Fruit fly (Drosophila melanogaster) whole organism, embryonic: ENCODE data around the gene Nep2.

Experiments used
- Bgb ChIP-seq: fragments of 200-800 bp; sonication (Bioruptor generic); IDR thresholded peaks from 2 replicates; pipeline ENCODE4 v1.3.6; 2022; ENCODE audit warnings: missing biosample characterization, missing genetic modification characterization; ENCODE audit not compliant: partially characterized antibody
- C15 ChIP-seq: fragments of 200-800 bp; sonication (Bioruptor generic); IDR thresholded peaks from 3 replicates; pipeline ENCODE4 v1.3.6; 2022; ENCODE audit warnings: missing biosample characterization, missing genetic modification characterization
- CG10267 ChIP-seq: fragments of 200-800 bp; sonication (Bioruptor generic); optimal IDR thresholded peaks from 2 replicates; lab custom pipeline; 2018; ENCODE audit warnings: missing biosample characterization, mild to moderate bottlenecking, missing genetic modification characterization, moderate library complexity
- CG15514 ChIP-seq: fragments of 200-800 bp; sonication (Bioruptor generic); optimal IDR thresholded peaks from 3 replicates; lab custom pipeline; 2017; ENCODE audit warnings: missing biosample characterization, missing genetic modification characterization, mild to moderate bottlenecking, moderate library complexity, missing genetic modification reagents
- CG43689 ChIP-seq: fragments of 200-800 bp; sonication (Bioruptor generic); IDR thresholded peaks from 2 replicates; pipeline ENCODE4 v1.3.6; 2022; ENCODE audit warnings: missing biosample characterization, missing genetic modification characterization
- CG6683 ChIP-seq: fragments of 200-800 bp; sonication (Bioruptor generic); optimal IDR thresholded peaks from 2 replicates; lab custom pipeline; 2017; ENCODE audit warnings: missing biosample characterization, mild to moderate bottlenecking, missing genetic modification characterization, missing genetic modification reagents
- CTCF ChIP-seq: fragments of 200-800 bp; sonication (Bioruptor generic); optimal IDR thresholded peaks from 2 replicates; lab custom pipeline; 2017; ENCODE audit warnings: missing biosample characterization, mild to moderate bottlenecking, missing genetic modification characterization, moderate library complexity
- Camta ChIP-seq: fragments of 200-800 bp; sonication (Bioruptor generic); optimal IDR thresholded peaks from 2 replicates; lab custom pipeline; 2016; ENCODE audit warnings: missing biosample characterization, missing genetic modification characterization
- Dad ChIP-seq: fragments of 200-800 bp; sonication (Bioruptor generic); optimal IDR thresholded peaks from 3 replicates; lab custom pipeline; 2016; ENCODE audit warnings: missing biosample characterization, missing genetic modification characterization
- Dbx ChIP-seq: fragments of 200-800 bp; sonication (Bioruptor generic); IDR thresholded peaks from 3 replicates; pipeline ENCODE4 v1.3.6; 2022; ENCODE audit warnings: missing biosample characterization, missing genetic modification characterization
- Dip2 ChIP-seq: fragments of 200-800 bp; sonication (Bioruptor generic); IDR thresholded peaks from 2 replicates; pipeline ENCODE4 v1.3.6; 2022; ENCODE audit warnings: missing biosample characterization, missing genetic modification characterization
- Eip74EF ChIP-seq, 2 experiments: fragments of 200-800 bp in 1 of 2; fragments of >200 bp in 1 of 2; sonication (Bioruptor generic) in 1 of 2; optimal IDR thresholded peaks; 2 replicates each; lab custom pipeline; 2017 to 2019; ENCODE audit warnings: missing biosample characterization in 2 of 2, missing genetic modification characterization in 2 of 2, mild to moderate bottlenecking in 1 of 2, moderate library complexity in 1 of 2
- Med ChIP-seq: fragments of 200-800 bp; sonication (Bioruptor generic); peaks from one replicate; lab custom pipeline; 2016; ENCODE audit warnings: missing biosample characterization, missing genetic modification characterization, mild to moderate bottlenecking, inconsistent platforms, moderate library complexity
- Meics ChIP-seq: fragments of 200-800 bp; sonication (Bioruptor generic); optimal IDR thresholded peaks from 2 replicates; lab custom pipeline; 2017; ENCODE audit warnings: missing biosample characterization, mild to moderate bottlenecking, missing genetic modification characterization
- Side ChIP-seq: fragments of 200-800 bp; sonication (Bioruptor generic); optimal IDR thresholded peaks from 2 replicates; lab custom pipeline; 2016; ENCODE audit warnings: missing biosample characterization, missing genetic modification characterization
- Sox100B ChIP-seq: fragments of 200-800 bp; sonication (Bioruptor generic); optimal IDR thresholded peaks from 3 replicates; lab custom pipeline; 2018; ENCODE audit warnings: missing biosample characterization, mild to moderate bottlenecking, missing genetic modification characterization
- Taf1 ChIP-seq: fragments of 200-800 bp; sonication (Bioruptor generic); IDR thresholded peaks from 2 replicates; pipeline ENCODE4 v1.3.6; 2022; ENCODE audit warnings: missing biosample characterization, missing genetic modification characterization
- Vsx1 ChIP-seq: fragments of 200-800 bp; sonication (Bioruptor generic); optimal IDR thresholded peaks from 2 replicates; lab custom pipeline; 2017; ENCODE audit warnings: missing biosample characterization, mild to moderate bottlenecking, missing genetic modification characterization, missing genetic modification reagents
- al ChIP-seq: fragments of 200-800 bp; sonication (Bioruptor generic); IDR thresholded peaks from 2 replicates; pipeline ENCODE4 v1.3.6; 2022; ENCODE audit warnings: missing biosample characterization, missing genetic modification characterization
- aop ChIP-seq: fragments of 200-800 bp; sonication (Bioruptor generic); IDR thresholded peaks from 2 replicates; pipeline ENCODE4 v1.3.6; 2022; ENCODE audit warnings: missing biosample characterization, missing genetic modification characterization
- bab2 ChIP-seq: fragments of 200-800 bp; sonication (Bioruptor generic); optimal IDR thresholded peaks from 2 replicates; lab custom pipeline; 2016; ENCODE audit warnings: missing biosample characterization, missing genetic modification characterization
- chinmo ChIP-seq: fragments of 200-800 bp; sonication (Bioruptor generic); IDR thresholded peaks from 4 replicates; pipeline ENCODE4 v1.3.6; 2022; ENCODE audit warnings: missing biosample characterization, missing genetic modification characterization; ENCODE audit not compliant: partially characterized antibody
- esg ChIP-seq: fragments of 200-800 bp; sonication (Bioruptor generic); conservative IDR thresholded peaks from 2 replicates; pipeline ENCODE4 v1.3.6; 2022; ENCODE audit warnings: missing biosample characterization, missing genetic modification characterization
- fu2 ChIP-seq: fragments of 200-800 bp; sonication (Bioruptor generic); optimal IDR thresholded peaks from 2 replicates; lab custom pipeline; 2016; ENCODE audit warnings: missing biosample characterization, missing genetic modification characterization
- hb ChIP-seq: fragments of 200-800 bp; sonication (Bioruptor generic); IDR thresholded peaks from 3 replicates; pipeline ENCODE4 v1.3.6; 2022; ENCODE audit warnings: missing biosample characterization, missing genetic modification characterization; ENCODE audit not compliant: partially characterized antibody
- insv ChIP-seq, 2 experiments: fragments of 200-800 bp; sonication (Bioruptor generic); optimal IDR thresholded peaks; 3 replicates each; lab custom pipeline; 2016 to 2018; ENCODE audit warnings: missing biosample characterization in 2 of 2, missing genetic modification characterization in 2 of 2
- mld ChIP-seq: fragments of 200-800 bp; sonication (Bioruptor generic); IDR thresholded peaks from 3 replicates; pipeline ENCODE4 v1.3.6; 2022; ENCODE audit warnings: missing biosample characterization, missing genetic modification characterization; ENCODE audit not compliant: partially characterized antibody
- nmo ChIP-seq: fragments of 200-800 bp; sonication (Bioruptor generic); optimal IDR thresholded peaks from 2 replicates; lab custom pipeline; 2018; ENCODE audit warnings: missing biosample characterization, mild to moderate bottlenecking, missing genetic modification characterization, moderate library complexity
- nom ChIP-seq: fragments of 200-800 bp; sonication (Bioruptor generic); optimal IDR thresholded peaks from 2 replicates; lab custom pipeline; 2017; ENCODE audit warnings: missing biosample characterization, missing genetic modification characterization, mild to moderate bottlenecking, moderate library complexity, missing genetic modification reagents
- oc ChIP-seq: fragments of 200-800 bp; sonication (Bioruptor generic); optimal IDR thresholded peaks from 2 replicates; lab custom pipeline; 2018; ENCODE audit warnings: missing biosample characterization, mild to moderate bottlenecking, missing genetic modification characterization, moderate library complexity
- pum ChIP-seq: fragments of 200-800 bp; sonication (Bioruptor generic); optimal IDR thresholded peaks from 2 replicates; lab custom pipeline; 2016; ENCODE audit warnings: missing biosample characterization, missing genetic modification characterization
- scrt ChIP-seq: fragments of 200-800 bp; sonication (Bioruptor generic); optimal IDR thresholded peaks from 2 replicates; lab custom pipeline; 2018; ENCODE audit warnings: missing biosample characterization, mild to moderate bottlenecking, missing genetic modification characterization, moderate library complexity
- sd ChIP-seq: fragments of 200-800 bp; sonication (Bioruptor generic); optimal IDR thresholded peaks from 3 replicates; lab custom pipeline; 2018; ENCODE audit warnings: missing biosample characterization, mild to moderate bottlenecking, missing genetic modification characterization, moderate library complexity
- sens ChIP-seq: fragments of 200-800 bp; sonication (Bioruptor generic); peaks from one replicate; lab custom pipeline; 2016; ENCODE audit warnings: missing biosample characterization, missing genetic modification characterization
- shn ChIP-seq: fragments of 200-800 bp; sonication (Bioruptor generic); optimal IDR thresholded peaks from 3 replicates; lab custom pipeline; 2016; ENCODE audit warnings: missing biosample characterization, missing genetic modification characterization
- slbo ChIP-seq: fragments of 200-800 bp; sonication (Bioruptor generic); IDR thresholded peaks from 2 replicates; pipeline ENCODE4 v1.3.6; 2022; ENCODE audit warnings: missing biosample characterization, missing genetic modification characterization
- sna ChIP-seq: fragments of 200-800 bp; sonication (Bioruptor generic); IDR thresholded peaks from 2 replicates; pipeline ENCODE4 v1.3.6; 2022; ENCODE audit warnings: missing biosample characterization, missing genetic modification characterization; ENCODE audit not compliant: partially characterized antibody
- tll ChIP-seq, 2 experiments: fragments of 200-800 bp in 1 of 2; fragments of >200 bp in 1 of 2; sonication (Bioruptor generic) in 1 of 2; optimal IDR thresholded peaks; 2 replicates each; lab custom pipeline; 2017 to 2019; ENCODE audit warnings: missing biosample characterization in 2 of 2, missing genetic modification characterization in 2 of 2, mild to moderate bottlenecking in 1 of 2, moderate library complexity in 1 of 2
- tna ChIP-seq: fragments of 200-800 bp; sonication (Bioruptor generic); IDR thresholded peaks from 2 replicates; pipeline ENCODE4 v1.3.6; 2022; ENCODE audit warnings: missing biosample characterization, missing genetic modification characterization; ENCODE audit not compliant: partially characterized antibody

Gene Nep2

DNA sequence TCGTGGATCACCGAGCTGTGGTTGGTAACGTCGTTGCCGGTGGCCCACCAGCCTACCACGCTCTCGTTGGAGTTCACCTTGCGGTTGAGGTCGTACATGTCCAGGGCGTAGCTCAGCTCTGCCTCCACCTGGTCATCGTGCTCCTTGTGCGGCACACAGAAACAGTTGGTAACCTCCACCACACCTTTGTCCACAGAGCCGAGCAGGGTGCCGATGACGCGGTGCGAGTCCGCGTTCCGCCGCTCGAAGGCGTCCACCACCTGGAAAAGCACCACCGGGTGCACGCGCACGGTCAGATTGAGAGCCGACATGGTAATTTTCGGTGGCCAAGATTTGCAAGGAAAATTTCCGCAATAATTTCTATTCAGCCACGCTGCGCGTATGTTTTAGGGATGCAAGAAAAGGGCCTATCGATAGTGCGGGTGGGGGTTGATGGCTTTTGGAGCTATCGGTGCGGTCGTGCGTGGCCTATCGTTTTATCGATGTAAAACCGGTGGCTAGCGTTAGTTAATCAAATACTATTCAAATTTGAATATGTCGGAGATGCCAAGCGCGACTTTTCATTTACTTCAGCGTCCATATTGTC is 17.8 kb downstream of the Nep2 start, which contains the start of gene eIF3f1 (continued):
- TF ChIP-seq C15 (GFP tag; lab: Robert Waterston, UW) = no peak
- TF ChIP-seq scrt (GFP tag; lab: Kevin White, UChicago) = no peak
- no peak for TF ChIP-seq esg (GFP tag; lab: Robert Waterston, UW)
- TF ChIP-seq sd (tag; lab: Kevin White, UChicago) = no peak
- TF ChIP-seq tna = peak; percentile 99
- TF ChIP-seq insv (GFP tag; optimal IDR thresholded peaks at IDR 0.05; lab: Kevin White, UChicago) = no peak
- peak; percentile 99 for TF ChIP-seq mld (GFP tag; lab: Robert Waterston, UW)
- peak; percentile 98 for TF ChIP-seq sna
- TF ChIP-seq Camta (GFP tag; lab: Kevin White, UChicago) = peak; percentile 21
- peak; percentile 99 for TF ChIP-seq chinmo
- no peak for TF ChIP-seq Dip2 (GFP tag; lab: Robert Waterston, UW)
- peak; percentile 24 for TF ChIP-seq CG6683 (GFP tag; lab: Kevin White, UChicago)
- TF ChIP-seq fu2 (GFP tag; lab: Kevin White, UChicago) = no peak
- TF ChIP-seq Taf1 (GFP tag; lab: Robert Waterston, UW) = no peak
- no peak for TF ChIP-seq nom (GFP tag; lab: Kevin White, UChicago)
- TF ChIP-seq Side = peak; percentile 32
- no peak for TF ChIP-seq oc (tag; lab: Kevin White, UChicago)
- TF ChIP-seq CG10267 (tag; lab: Kevin White, UChicago) = peak; percentile 51
- TF ChIP-seq al (GFP tag; lab: Robert Waterston, UW) = no peak
- no peak for TF ChIP-seq tll (GFP tag; optimal IDR thresholded peaks at IDR 0.05; lab: Kevin White, UChicago)
- no peak for TF ChIP-seq aop (GFP tag; lab: Robert Waterston, UW)
- TF ChIP-seq hb (GFP tag; lab: Robert Waterston, UW) = peak; percentile 99
- TF ChIP-seq pum (GFP tag; lab: Kevin White, UChicago) = no peak
- TF ChIP-seq slbo (GFP tag; lab: Robert Waterston, UW) = peak; percentile 50; the same call in 1 of the 2 replicates
- peak; percentile 9 for TF ChIP-seq Dad (GFP tag; lab: Kevin White, UChicago)

- no peak for TF ChIP-seq Meics (GFP tag; lab: Kevin White, UChicago)
- TF ChIP-seq Sox100B (GFP tag; lab: Kevin White, UChicago) = no peak
- 0 out of 2 replicates have a peak, but pooled peaks have one; percentile 10 for TF ChIP-seq Bgb (GFP tag; lab: Robert Waterston, UW)
- TF ChIP-seq CTCF (GFP tag; lab: Kevin White, UChicago) = peak; percentile 20
- no peak for TF ChIP-seq Vsx1 (GFP tag; lab: Kevin White, UChicago)
- no peak for TF ChIP-seq shn (GFP tag; lab: Kevin White, UChicago)
- peak in 1 of 2 experiments; percentile 82 for TF ChIP-seq Eip74EF (GFP tag; optimal IDR thresholded peaks at IDR 0.05; lab: Kevin White, UChicago)
- TF ChIP-seq CG43689 = no peak
- TF ChIP-seq Dbx (GFP tag; lab: Robert Waterston, UW) = no peak
- TF ChIP-seq Med (GFP tag; lab: Kevin White, UChicago) = no peak
- TF ChIP-seq CG15514 (GFP tag; lab: Kevin White, UChicago) = peak; percentile 86
- no peak for TF ChIP-seq bab2 (GFP tag; lab: Kevin White, UChicago)
- TF ChIP-seq nmo = no peak
- peak; percentile 16 for TF ChIP-seq sens (GFP tag; lab: Kevin White, UChicago)
- TF ChIP-seq, all 482 proteins: peak for 5
These were observed 19.6 kb downstream of the Nep2 start for dm6 chr3R:4712063-4712462.
